Fruit fly (Drosophila melanogaster): ENCODE data around the gene Nup133.
A peak's percentile ranks its signal among the peaks of the same experiment; 100 is the strongest.

Gene Nup133

DNA sequence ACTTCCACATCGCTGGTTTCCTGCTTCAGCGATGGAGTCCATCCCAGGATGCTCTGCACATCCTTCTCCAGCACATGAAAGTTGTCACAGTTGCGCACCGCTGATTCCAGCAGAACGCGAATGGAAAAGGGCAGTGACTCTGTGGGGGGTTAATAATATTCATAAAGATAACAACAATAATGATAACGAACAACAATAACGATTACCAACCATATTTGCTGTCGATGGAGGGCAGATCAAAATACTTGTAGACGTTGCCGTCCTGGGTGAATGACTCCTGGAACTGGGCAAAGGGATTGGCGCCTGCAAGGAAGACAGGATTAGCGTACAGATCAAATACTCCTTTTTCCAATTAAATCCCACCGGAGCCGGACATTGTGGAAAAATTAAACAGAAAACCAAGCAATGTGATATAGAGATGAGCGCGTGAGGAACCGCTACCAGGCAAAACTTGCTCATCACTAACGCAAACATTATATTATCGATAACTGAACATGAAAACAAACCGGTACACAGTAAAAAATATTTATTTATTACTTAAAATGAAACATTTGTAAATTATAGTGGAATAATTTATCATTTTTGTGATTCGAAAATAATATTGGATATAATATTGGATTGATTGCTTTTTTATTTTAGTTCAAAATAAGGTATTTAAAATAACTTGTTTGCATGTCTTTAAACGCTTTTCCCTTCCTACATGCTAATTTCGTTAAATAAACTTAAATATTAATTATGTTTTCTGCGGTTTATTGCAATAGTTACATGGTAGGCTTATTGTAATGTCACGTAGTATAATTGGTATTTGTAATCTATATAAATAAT is 34.0 kb downstream of the Nup133 start, which contains the start of gene Irp-1A (continued):
- peak; percentile 57 for TF ChIP-seq Vsx1 (GFP tag; optimal IDR thresholded peaks at IDR 0.05)
- TF ChIP-seq rib (GFP tag; IDR thresholded peaks at IDR 0.05) = 0 out of 2 replicates have a peak, but pooled peaks have one; percentile 17
- no peak for TF ChIP-seq CG3726 (GFP tag; IDR thresholded peaks at IDR 0.05)
- peak; percentile 53 for TF ChIP-seq B-H2 (GFP tag; optimal IDR thresholded peaks at IDR 0.05)
- TF ChIP-seq CG10959 (GFP tag; IDR thresholded peaks at IDR 0.05) = no peak
- TF ChIP-seq Optix (GFP tag; IDR thresholded peaks at IDR 0.05) = no peak
- TF ChIP-seq gt (GFP tag; IDR thresholded peaks at IDR 0.05) = no peak
- TF ChIP-seq CG34376 (GFP tag; optimal IDR thresholded peaks at IDR 0.05) = peak; percentile 7
- peak; percentile 72 for TF ChIP-seq inv (GFP tag; IDR thresholded peaks at IDR 0.05; ENCODE audit: partially characterized antibody)
- TF ChIP-seq NC2α (GFP tag; optimal IDR thresholded peaks at IDR 0.05) = no peak
- no peak for TF ChIP-seq NC2β (GFP tag; optimal IDR thresholded peaks at IDR 0.05)
- no peak for TF ChIP-seq Gsc (GFP tag; IDR thresholded peaks at IDR 0.05)
- no peak for TF ChIP-seq cad (GFP tag; optimal IDR thresholded peaks at IDR 0.05)
- peak; percentile 62 for TF ChIP-seq caup (GFP tag; optimal IDR thresholded peaks at IDR 0.05; ENCODE audit: severe bottlenecking)
- TF ChIP-seq CG12155 (GFP tag; optimal IDR thresholded peaks at IDR 0.05) = peak; percentile 69
- no peak for TF ChIP-seq sima (GFP tag; optimal IDR thresholded peaks at IDR 0.05)
- peak; percentile 31 for TF ChIP-seq CG31388 (GFP tag; optimal IDR thresholded peaks at IDR 0.05)
- TF ChIP-seq CG14710 (tag; optimal IDR thresholded peaks at IDR 0.05) = peak; percentile 81
- TF ChIP-seq z (GFP tag; IDR thresholded peaks at IDR 0.05) = no peak
- peak; percentile 59 for TF ChIP-seq pzg (GFP tag; optimal IDR thresholded peaks at IDR 0.05)
- no peak for TF ChIP-seq en (GFP tag; optimal IDR thresholded peaks at IDR 0.05)
- TF ChIP-seq Hmr (GFP tag; optimal IDR thresholded peaks at IDR 0.05) = peak; percentile 77
- no peak for TF ChIP-seq chif (GFP tag; optimal IDR thresholded peaks at IDR 0.05)
- TF ChIP-seq az2 (GFP tag; optimal IDR thresholded peaks at IDR 0.05) = peak; percentile 60
- peak; percentile 77 for TF ChIP-seq HLH4C (GFP tag; IDR thresholded peaks at IDR 0.05; ENCODE audit: partially characterized antibody)
- peak; percentile 37; the same call in 1 of the 2 replicates for TF ChIP-seq klu (GFP tag; IDR thresholded peaks at IDR 0.05)
- no peak for TF ChIP-seq CG11723 (GFP tag; optimal IDR thresholded peaks at IDR 0.05)
- TF ChIP-seq CG7839 (tag; optimal IDR thresholded peaks at IDR 0.05) = peak; percentile 86
- peak; percentile 66 for TF ChIP-seq CG33557 (GFP tag; optimal IDR thresholded peaks at IDR 0.05)
- TF ChIP-seq CG14667 (GFP tag; IDR thresholded peaks at IDR 0.05) = peak; percentile 55; the same call in 1 of the 2 replicates
- peak; percentile 85 for TF ChIP-seq amos (GFP tag; IDR thresholded peaks at IDR 0.05; ENCODE audit: partially characterized antibody)
- TF ChIP-seq pum (GFP tag; optimal IDR thresholded peaks at IDR 0.05) = peak; percentile 7
- TF ChIP-seq Rx (GFP tag; IDR thresholded peaks at IDR 0.05) = no peak
- no peak for TF ChIP-seq CG9876 (GFP tag; optimal IDR thresholded peaks at IDR 0.05)
- peak; percentile 62 for TF ChIP-seq Spps (tag; optimal IDR thresholded peaks at IDR 0.05)
- TF ChIP-seq CG13624 (GFP tag; optimal IDR thresholded peaks at IDR 0.05) = peak; percentile 47
- TF ChIP-seq CG11247 (GFP tag; IDR thresholded peaks at IDR 0.05) = peak; percentile 73
- no peak for TF ChIP-seq cg (GFP tag; optimal IDR thresholded peaks at IDR 0.05)
- TF ChIP-seq Dll (GFP tag; IDR thresholded peaks at IDR 0.05; ENCODE audit: partially characterized antibody) = peak; percentile 87
- no peak for TF ChIP-seq CG4707 (GFP tag; optimal IDR thresholded peaks at IDR 0.05)
- peak; percentile 11 for TF ChIP-seq nau (GFP tag; optimal IDR thresholded peaks at IDR 0.05)
- no peak for TF ChIP-seq CTCF (GFP tag; optimal IDR thresholded peaks at IDR 0.05)
- TF ChIP-seq CG11398 (GFP tag; optimal IDR thresholded peaks at IDR 0.05) = no peak
- peak; percentile 84 for TF ChIP-seq gcm (GFP tag; optimal IDR thresholded peaks at IDR 0.05)
- TF ChIP-seq danr (GFP tag; IDR thresholded peaks at IDR 0.05) = no peak
- TF ChIP-seq CG1024 (GFP tag; IDR thresholded peaks at IDR 0.05) = peak; percentile 38; the same call in 1 of the 2 replicates
- peak; percentile 7 for TF ChIP-seq Hmx (GFP tag; optimal IDR thresholded peaks at IDR 0.05)
- TF ChIP-seq ERR (GFP tag; optimal IDR thresholded peaks at IDR 0.05) = no peak
- TF ChIP-seq disco-r (GFP tag; optimal IDR thresholded peaks at IDR 0.05) = no peak
- TF ChIP-seq da (GFP tag; optimal IDR thresholded peaks at IDR 0.05) = no peak
